Worm (Caenorhabditis elegans) whole organism, L2 larva: ENCODE results near the gene tbc-18.

Source experiments
- C34F6.9 ChIP-seq: fragments of 150-350 bp; optimal IDR thresholded peaks from 2 replicates; lab custom pipeline; 2014; ENCODE audit warnings: missing biosample characterization, missing genetic modification characterization
- F13H6.1 ChIP-seq: sonication (generic microtip); optimal IDR thresholded peaks from 2 replicates; lab custom pipeline; 2016; ENCODE audit warnings: missing genetic modification characterization, missing compliant biosample characterization
- R02D3.7 ChIP-seq: fragments of 150-350 bp; optimal IDR thresholded peaks from 2 replicates; lab custom pipeline; 2014; ENCODE audit warnings: missing biosample characterization, missing genetic modification characterization
- Y55F3AM.14 ChIP-seq: fragments of 200-800 bp; sonication (Bioruptor generic); optimal IDR thresholded peaks from 2 replicates; lab custom pipeline; 2018; ENCODE audit warnings: mild to moderate bottlenecking, missing genetic modification characterization, missing compliant biosample characterization
- ZK546.5 ChIP-seq: sonication (generic microtip); optimal IDR thresholded peaks from 2 replicates; lab custom pipeline; 2017; ENCODE audit warnings: missing biosample characterization, missing genetic modification characterization
- alr-1 ChIP-seq: fragments of 150-350 bp; optimal IDR thresholded peaks from 2 replicates; lab custom pipeline; 2014; ENCODE audit warnings: missing biosample characterization, missing genetic modification characterization
- aly-2 ChIP-seq: fragments of 150-350 bp; optimal IDR thresholded peaks from 2 replicates; lab custom pipeline; 2014; ENCODE audit warnings: missing biosample characterization, missing genetic modification characterization
- ama-1 ChIP-seq: fragments of 150-350 bp; optimal IDR thresholded peaks from 2 replicates; lab custom pipeline; 2018; ENCODE audit warnings: inconsistent platforms
- blmp-1 ChIP-seq: sonication (generic microtip); optimal IDR thresholded peaks from 2 replicates; lab custom pipeline; 2017; ENCODE audit warnings: missing genetic modification characterization, mild to moderate bottlenecking, missing compliant biosample characterization, antibody characterized with exemption, moderate library complexity; ENCODE audit not compliant: insufficient read depth
- ceh-16 ChIP-seq: fragments of 150-350 bp; optimal IDR thresholded peaks from 2 replicates; lab custom pipeline; 2014; ENCODE audit warnings: missing biosample characterization, missing genetic modification characterization
- ceh-82 ChIP-seq: fragments of 150-350 bp; optimal IDR thresholded peaks from 2 replicates; lab custom pipeline; 2014; ENCODE audit warnings: missing biosample characterization, missing genetic modification characterization
- crh-2 ChIP-seq: sonication (generic microtip); optimal IDR thresholded peaks from 2 replicates; lab custom pipeline; 2017; ENCODE audit warnings: missing biosample characterization, missing genetic modification characterization
- dmd-4 ChIP-seq: sonication (generic microtip); optimal IDR thresholded peaks from 2 replicates; lab custom pipeline; 2017; ENCODE audit warnings: missing biosample characterization, missing genetic modification characterization
- egl-27 ChIP-seq: sonication (generic microtip); optimal IDR thresholded peaks from 3 replicates; lab custom pipeline; 2017; ENCODE audit warnings: missing biosample characterization, missing genetic modification reagents, missing genetic modification characterization
- elt-1 ChIP-seq: fragments of 150-350 bp; optimal IDR thresholded peaks from 2 replicates; lab custom pipeline; 2014; ENCODE audit warnings: missing biosample characterization, missing genetic modification characterization
- elt-3 ChIP-seq: sonication (generic microtip); optimal IDR thresholded peaks from 2 replicates; lab custom pipeline; 2017; ENCODE audit warnings: missing biosample characterization, missing genetic modification characterization
- fos-1 ChIP-seq: fragments of 150-350 bp; optimal IDR thresholded peaks from 2 replicates; lab custom pipeline; 2014; ENCODE audit warnings: missing biosample characterization, missing genetic modification characterization
- gmeb-1 ChIP-seq: fragments of 150-350 bp; optimal IDR thresholded peaks from 2 replicates; lab custom pipeline; 2014; ENCODE audit warnings: missing biosample characterization, missing genetic modification characterization
- lin-11 ChIP-seq: fragments of 150-350 bp; sonication (generic microtip); optimal IDR thresholded peaks from 2 replicates; lab custom pipeline; 2014; ENCODE audit warnings: missing biosample characterization, missing genetic modification characterization, inconsistent platforms, mixed read lengths
- lin-13 ChIP-seq: fragments of 150-350 bp; optimal IDR thresholded peaks from 2 replicates; lab custom pipeline; 2014; ENCODE audit warnings: missing biosample characterization, missing genetic modification reagents, missing genetic modification characterization
- lin-39 ChIP-seq: fragments of 150-350 bp; optimal IDR thresholded peaks from 2 replicates; lab custom pipeline; 2014; ENCODE audit warnings: missing biosample characterization, missing genetic modification reagents, missing genetic modification characterization
- lsy-2 ChIP-seq, 2 experiments: fragments of 150-350 bp in 1 of 2; sonication (generic microtip) in 1 of 2; optimal IDR thresholded peaks; 2 replicates each; lab custom pipeline; 2014 to 2017; ENCODE audit warnings: missing biosample characterization in 2 of 2, missing genetic modification characterization in 2 of 2
- mab-5 ChIP-seq: fragments of 150-350 bp; optimal IDR thresholded peaks from 2 replicates; lab custom pipeline; 2014; ENCODE audit warnings: missing biosample characterization, missing genetic modification characterization
- mbf-1 ChIP-seq: sonication (generic microtip); optimal IDR thresholded peaks from 2 replicates; lab custom pipeline; 2017; ENCODE audit warnings: missing biosample characterization, missing genetic modification characterization
- mdl-1 ChIP-seq, 2 experiments: fragments of 150-350 bp in 1 of 2; sonication (generic microtip) in 1 of 2; optimal IDR thresholded peaks; 2 replicates each; lab custom pipeline; 2017; ENCODE audit warnings: missing biosample characterization in 2 of 2, missing genetic modification characterization in 2 of 2
- nhr-10 ChIP-seq: sonication (generic microtip); optimal IDR thresholded peaks from 2 replicates; lab custom pipeline; 2017; ENCODE audit warnings: missing biosample characterization, missing genetic modification characterization
- nhr-11 ChIP-seq: fragments of 150-350 bp; optimal IDR thresholded peaks from 2 replicates; lab custom pipeline; 2014; ENCODE audit warnings: missing biosample characterization, missing genetic modification characterization
- nhr-12 ChIP-seq: fragments of 150-350 bp; optimal IDR thresholded peaks from 2 replicates; lab custom pipeline; 2014; ENCODE audit warnings: missing biosample characterization, missing genetic modification characterization
- nhr-129 ChIP-seq: fragments of 150-350 bp; optimal IDR thresholded peaks from 2 replicates; lab custom pipeline; 2014; ENCODE audit warnings: missing biosample characterization, missing genetic modification characterization
- nhr-21 ChIP-seq: fragments of 150-350 bp; optimal IDR thresholded peaks from 2 replicates; lab custom pipeline; 2014; ENCODE audit warnings: missing biosample characterization, missing genetic modification characterization
- nhr-23 ChIP-seq: fragments of 150-350 bp; optimal IDR thresholded peaks from 2 replicates; lab custom pipeline; 2014; ENCODE audit warnings: missing biosample characterization, missing genetic modification reagents, missing genetic modification characterization
- nhr-237 ChIP-seq: fragments of 150-350 bp; optimal IDR thresholded peaks from 2 replicates; lab custom pipeline; 2014; ENCODE audit warnings: missing biosample characterization, missing genetic modification characterization
- nhr-25 ChIP-seq: fragments of 150-350 bp; sonication (generic microtip); optimal IDR thresholded peaks from 3 replicates; lab custom pipeline; 2014; ENCODE audit warnings: missing biosample characterization, missing genetic modification characterization
- nhr-6 ChIP-seq: fragments of 150-350 bp; optimal IDR thresholded peaks from 2 replicates; lab custom pipeline; 2014; ENCODE audit warnings: missing biosample characterization, missing genetic modification characterization
- nhr-77 ChIP-seq: fragments of 150-350 bp; optimal IDR thresholded peaks from 2 replicates; lab custom pipeline; 2014; ENCODE audit warnings: missing biosample characterization, missing genetic modification characterization
- peb-1 ChIP-seq: fragments of 150-350 bp; optimal IDR thresholded peaks from 2 replicates; lab custom pipeline; 2014; ENCODE audit warnings: missing biosample characterization, missing genetic modification characterization
- sem-4 ChIP-seq: fragments of 150-350 bp; optimal IDR thresholded peaks from 2 replicates; lab custom pipeline; 2014; ENCODE audit warnings: missing biosample characterization, missing genetic modification reagents, missing genetic modification characterization
- skn-1 ChIP-seq: sonication (generic microtip); optimal IDR thresholded peaks from 2 replicates; lab custom pipeline; 2017; ENCODE audit warnings: missing biosample characterization, missing genetic modification characterization
- sma-3 ChIP-seq: sonication (generic microtip); optimal IDR thresholded peaks from 2 replicates; lab custom pipeline; 2016; ENCODE audit warnings: missing genetic modification reagents, missing genetic modification characterization, missing compliant biosample characterization
- sma-9 ChIP-seq, 2 experiments: fragments of 150-350 bp in 1 of 2; sonication (generic microtip) in 1 of 2; optimal IDR thresholded peaks; 2 replicates each; lab custom pipeline; 2014 to 2016; ENCODE audit warnings: missing genetic modification characterization in 2 of 2, mild to moderate bottlenecking in 1 of 2, missing biosample characterization in 1 of 2, missing compliant biosample characterization in 1 of 2, missing genetic modification reagents in 1 of 2, moderate library complexity in 1 of 2
- snpc-4 ChIP-seq: fragments of 150-350 bp; optimal IDR thresholded peaks from 2 replicates; lab custom pipeline; 2014; ENCODE audit warnings: missing biosample characterization, missing genetic modification characterization
- unc-39 ChIP-seq: fragments of 150-350 bp; optimal IDR thresholded peaks from 2 replicates; lab custom pipeline; 2014; ENCODE audit warnings: missing biosample characterization, missing genetic modification characterization
- unc-55 ChIP-seq: fragments of 150-350 bp; sonication (generic microtip); optimal IDR thresholded peaks from 3 replicates; lab custom pipeline; 2014; ENCODE audit warnings: missing biosample characterization, missing genetic modification reagents, missing genetic modification characterization
- unc-62 ChIP-seq: fragments of 150-350 bp; optimal IDR thresholded peaks from 2 replicates; lab custom pipeline; 2014; ENCODE audit warnings: missing biosample characterization, missing genetic modification reagents, missing genetic modification characterization
- zag-1 ChIP-seq: fragments of 150-350 bp; optimal IDR thresholded peaks from 2 replicates; lab custom pipeline; 2014; ENCODE audit warnings: missing biosample characterization, missing genetic modification characterization
- ztf-1 ChIP-seq: fragments of 200-800 bp; sonication (Bioruptor generic); conservative IDR thresholded peaks from 2 replicates; pipeline ENCODE4 v1.3.6; 2022; ENCODE audit warnings: missing genetic modification characterization, missing compliant biosample characterization
- ztf-11 ChIP-seq: sonication (generic microtip); optimal IDR thresholded peaks from 2 replicates; lab custom pipeline; 2017; ENCODE audit warnings: missing biosample characterization, missing genetic modification characterization
- ztf-4 ChIP-seq: fragments of 150-350 bp; optimal IDR thresholded peaks from 2 replicates; lab custom pipeline; 2014; ENCODE audit warnings: missing biosample characterization, missing genetic modification characterization

tbc-18 gene

ce11 chrX:8378312-8378711 is at the start of gene tbc-18:
Gene tbc-18, plus strand, starts transcription at chrX:8378557.
- TF ChIP-seq nhr-237 (tag; lab: Kevin White, UChicago), result no peak
- TF ChIP-seq nhr-25, result no peak
- TF ChIP-seq crh-2, result peak; percentile 79
- TF ChIP-seq fos-1 (tag; lab: Kevin White, UChicago), result no peak
- TF ChIP-seq elt-3, result no peak
- TF ChIP-seq ZK546.5 (tag; lab: Kevin White, UChicago), result no peak
- TF ChIP-seq C34F6.9 (tag; lab: Kevin White, UChicago), result peak; percentile 73
- TF ChIP-seq snpc-4, result no peak
- no peak for TF ChIP-seq nhr-10
- TF ChIP-seq zag-1 (tag; lab: Kevin White, UChicago), result peak; percentile 64
- peak in 1 of 2 experiments; percentile 48 for TF ChIP-seq mdl-1 (tag; optimal IDR thresholded peaks at IDR 0.05; lab: Kevin White, UChicago)
- no peak for TF ChIP-seq ama-1
- peak; percentile 34 for TF ChIP-seq alr-1 (tag; lab: Kevin White, UChicago)
- no peak for TF ChIP-seq ztf-1
- no peak for TF ChIP-seq nhr-23 (tag; lab: Kevin White, UChicago)
- TF ChIP-seq lin-13 (GFP tag; lab: Kevin White, UChicago), result no peak
- TF ChIP-seq sma-9 (GFP tag; optimal IDR thresholded peaks at IDR 0.05; lab: Kevin White, UChicago), result peak; percentile 45
- TF ChIP-seq sma-9 (tag; optimal IDR thresholded peaks at IDR 0.05; lab: Kevin White, UChicago), result no peak
- TF ChIP-seq unc-39 (tag; lab: Kevin White, UChicago), result no peak
- peak; percentile 34 for TF ChIP-seq Y55F3AM.14
- TF ChIP-seq nhr-12 (tag; lab: Kevin White, UChicago), result no peak
- TF ChIP-seq nhr-77 (tag; lab: Kevin White, UChicago), result no peak
- TF ChIP-seq unc-55 (GFP tag; lab: Kevin White, UChicago), result peak; percentile 81
- peak; percentile 3 for TF ChIP-seq nhr-21 (tag; lab: Kevin White, UChicago)
- no peak for TF ChIP-seq elt-1 (tag; lab: Kevin White, UChicago)
- no peak for TF ChIP-seq lin-11 (tag; lab: Kevin White, UChicago)
- no peak for TF ChIP-seq skn-1 (tag; lab: Kevin White, UChicago)
- TF ChIP-seq unc-62 (GFP tag; lab: Kevin White, UChicago), result no peak
- TF ChIP-seq lin-39 (tag; lab: Kevin White, UChicago), result no peak
- TF ChIP-seq sem-4, result no peak
- TF ChIP-seq mbf-1, result no peak
- no peak for TF ChIP-seq gmeb-1
- TF ChIP-seq mab-5 (tag; lab: Kevin White, UChicago), result no peak
- TF ChIP-seq ceh-82 (tag; lab: Kevin White, UChicago), result no peak
- no peak for TF ChIP-seq sma-3
- no peak for TF ChIP-seq ztf-11 (tag; lab: Kevin White, UChicago)
- peak; percentile 52 for TF ChIP-seq nhr-129 (tag; lab: Kevin White, UChicago)
- TF ChIP-seq nhr-11, result no peak
- peak; percentile 60 for TF ChIP-seq F13H6.1 (tag; lab: Kevin White, UChicago)
- no peak for TF ChIP-seq ceh-16
- TF ChIP-seq dmd-4, result no peak
- no peak for TF ChIP-seq peb-1 (tag; lab: Kevin White, UChicago)
- peak; percentile 23 for TF ChIP-seq nhr-6 (tag; lab: Kevin White, UChicago)
- TF ChIP-seq aly-2 (tag; lab: Kevin White, UChicago), result no peak
- TF ChIP-seq lsy-2 (tag; optimal IDR thresholded peaks at IDR 0.05; lab: Kevin White, UChicago), result peak in 1 of 2 experiments; percentile 49
- TF ChIP-seq ztf-4, result peak; percentile 41
- TF ChIP-seq blmp-1 (tag; lab: Kevin White, UChicago), result no peak
- no peak for TF ChIP-seq egl-27 (tag; lab: Kevin White, UChicago)
- TF ChIP-seq R02D3.7 (tag; lab: Kevin White, UChicago), result no peak
